Worm (Caenorhabditis elegans): Measurements from ENCODE around the gene R04A9.9.

The R04A9.9 gene

ce11 chrX:423757-424156, 33.4 kb upstream of the R04A9.9 start:
- TF ChIP-seq R02D3.7 (tag; optimal IDR thresholded peaks at IDR 0.05), result no peak
- no peak for TF ChIP-seq lin-39 (tag; optimal IDR thresholded peaks at IDR 0.05)
- TF ChIP-seq nhr-25 (tag; optimal IDR thresholded peaks at IDR 0.05; ENCODE audit: borderline replicate concordance, insufficient read depth), result no peak
- peak; percentile 60; the same call in 1 of the 2 replicates for TF ChIP-seq dmd-6 (GFP tag; IDR thresholded peaks at IDR 0.05)
- TF ChIP-seq aha-1 (tag), result peak; percentile 51
- TF ChIP-seq gei-8 (GFP tag; optimal IDR thresholded peaks at IDR 0.05), result no peak
- TF ChIP-seq lin-38 (GFP tag; IDR thresholded peaks at IDR 0.05), result no peak

ce11 chrX:421785-422657, 31.7 kb upstream of the R04A9.9 start:
- TF ChIP-seq zfp-2 (tag; optimal IDR thresholded peaks at IDR 0.05) (no peak), F44E2.7 (GFP tag; IDR thresholded peaks at IDR 0.05) (no peak), unc-39 (tag; optimal IDR thresholded peaks at IDR 0.05) (no peak), madf-5 (GFP tag; IDR thresholded peaks at IDR 0.05) (peak in 1 of 2 experiments; percentile 99; a peak in 2 of 4 replicates), F10B5.3 (tag; optimal IDR thresholded peaks at IDR 0.05) (no peak), F37D6.2 (tag; optimal IDR thresholded peaks at IDR 0.05) (no peak), madf-9 (GFP tag; conservative IDR thresholded peaks at IDR 0.05) (peak; percentile 46; the same call in 1 of the 2 replicates), mdt-29 (GFP tag; IDR thresholded peaks at IDR 0.05) (0 out of 2 replicates have a peak, but pooled peaks have one; percentile 4), hmg-1.1 (GFP tag; IDR thresholded peaks at IDR 0.05) (0 out of 2 replicates have a peak, but pooled peaks have one; percentile 14), mxl-3 (GFP tag; optimal IDR thresholded peaks at IDR 0.05) (peak; percentile 15), tra-1 (GFP tag; IDR thresholded peaks at IDR 0.05) (0 out of 2 replicates have a peak, but pooled peaks have one; percentile 19), set-16 (GFP tag; IDR thresholded peaks at IDR 0.05) (peak; percentile 97)

ce11 chrX:421407-421784, 31.0 kb upstream of the R04A9.9 start, which contains the start of gene col-19:
Gene col-19 (plus strand): TSS chrX:421707.
- TF ChIP-seq pha-4 (GFP tag; IDR thresholded peaks at IDR 0.05), result no peak
- no peak for TF ChIP-seq pha-4 (tag; optimal IDR thresholded peaks at IDR 0.05)
- no peak for TF ChIP-seq hif-1 (tag; optimal IDR thresholded peaks at IDR 0.05)
- TF ChIP-seq madf-5 (GFP tag; IDR thresholded peaks at IDR 0.05), result no peak
- no peak for TF ChIP-seq F10B5.3 (tag; optimal IDR thresholded peaks at IDR 0.05)
- TF ChIP-seq ZK337.2 (GFP tag; IDR thresholded peaks at IDR 0.05), result no peak
- TF ChIP-seq fos-1 (tag; optimal IDR thresholded peaks at IDR 0.05), result no peak
- TF ChIP-seq dve-1 (tag; optimal IDR thresholded peaks at IDR 0.05; ENCODE audit: insufficient read depth), result no peak
- TF ChIP-seq lin-15B (tag; optimal IDR thresholded peaks at IDR 0.05), result no peak
- no peak for TF ChIP-seq F44E2.7 (GFP tag; IDR thresholded peaks at IDR 0.05)
- TF ChIP-seq madf-9 (GFP tag; conservative IDR thresholded peaks at IDR 0.05), result no peak
- TF ChIP-seq nhr-25 (tag; optimal IDR thresholded peaks at IDR 0.05; ENCODE audit: borderline replicate concordance, insufficient read depth), result no peak
- no peak for TF ChIP-seq R02D3.7 (tag; optimal IDR thresholded peaks at IDR 0.05)
- no peak for TF ChIP-seq lir-3 (tag; optimal IDR thresholded peaks at IDR 0.05)
- no peak for TF ChIP-seq ceh-28 (tag; optimal IDR thresholded peaks at IDR 0.05)
- no peak for TF ChIP-seq nhr-28 (tag; optimal IDR thresholded peaks at IDR 0.05)
- TF ChIP-seq dpl-1 (GFP tag; optimal IDR thresholded peaks at IDR 0.05), result no peak
- no peak for TF ChIP-seq ama-1 (optimal IDR thresholded peaks at IDR 0.05)

- TF ChIP-seq ceh-28 (tag; optimal IDR thresholded peaks at IDR 0.05) (peak; percentile 66), nhr-25 (tag; optimal IDR thresholded peaks at IDR 0.05; ENCODE audit: borderline replicate concordance, insufficient read depth) (peak; percentile 75), zfp-2 (tag; optimal IDR thresholded peaks at IDR 0.05) (peak; percentile 59), nhr-111 (GFP tag; optimal IDR thresholded peaks at IDR 0.05) (peak; percentile 44), dpl-1 (GFP tag; optimal IDR thresholded peaks at IDR 0.05) (peak; percentile 60), fkh-10 (GFP tag; optimal IDR thresholded peaks at IDR 0.05) (peak; percentile 72), nhr-48 (tag; optimal IDR thresholded peaks at IDR 0.05) (peak; percentile 88), F37D6.2 (tag; optimal IDR thresholded peaks at IDR 0.05) (peak; percentile 94), pqm-1 (tag; optimal IDR thresholded peaks at IDR 0.05) (no peak), gei-8 (GFP tag; optimal IDR thresholded peaks at IDR 0.05) (peak; percentile 75), cey-2 (tag; optimal IDR thresholded peaks at IDR 0.05; ENCODE audit: borderline replicate concordance, insufficient read depth) (no peak), lir-3 (tag; optimal IDR thresholded peaks at IDR 0.05) (peak; percentile 84), jun-1 (tag; optimal IDR thresholded peaks at IDR 0.05) (peak; percentile 91), snpc-4 (tag; optimal IDR thresholded peaks at IDR 0.05) (no peak), zag-1 (tag; optimal IDR thresholded peaks at IDR 0.05) (peak; percentile 70), ceh-32 (tag; optimal IDR thresholded peaks at IDR 0.05; ENCODE audit: poor library complexity) (peak; percentile 76), Y5F2A.4 (GFP tag; optimal IDR thresholded peaks at IDR 0.05) (no peak), T26A8.4 (GFP tag; IDR thresholded peaks at IDR 0.05) (peak; percentile 96)
Observed at ce11 chrX:410073-410572, 19.8 kb upstream of the R04A9.9 start.

All from whole organism, L4 larva.